ENCODE assay signal across 7 worm cellular contexts in genomic region chrX:6742891-6743290, ce11.
TF ChIP-seq lines count a peak whose summit lies in the region.

No protein-coding gene starts in this region.

TF ChIP-seq in whole organism, L1 larva, 84 proteins besides CTCF, POLR2A, EP300 and RAD21 (continues in another document):
- TF ChIP-seq nhr-20 (tag; optimal IDR thresholded peaks at IDR 0.05; lab: Kevin White, UChicago), result peak; percentile 89
- TF ChIP-seq lsy-2 (tag; optimal IDR thresholded peaks at IDR 0.05; lab: Kevin White, UChicago), result peak; percentile 71 to 75
- no peak for TF ChIP-seq ceh-63 (GFP tag; optimal IDR thresholded peaks at IDR 0.05; lab: Kevin White, UChicago)
- peak; percentile 60 for TF ChIP-seq nhr-11 (tag; optimal IDR thresholded peaks at IDR 0.05; lab: Kevin White, UChicago)
- no peak for TF ChIP-seq nhr-237 (tag; optimal IDR thresholded peaks at IDR 0.05; lab: Kevin White, UChicago)
- TF ChIP-seq aly-2 (tag; optimal IDR thresholded peaks at IDR 0.05; lab: Kevin White, UChicago), result peak; percentile 12
- peak; percentile 97 for TF ChIP-seq nhr-71 (tag; optimal IDR thresholded peaks at IDR 0.05; lab: Kevin White, UChicago)
- TF ChIP-seq vab-15 (tag; optimal IDR thresholded peaks at IDR 0.05; lab: Kevin White, UChicago), result peak; percentile 51
- no peak for TF ChIP-seq zip-4 (GFP tag; optimal IDR thresholded peaks at IDR 0.05; lab: Kevin White, UChicago)
- no peak for TF ChIP-seq unc-30 (tag; optimal IDR thresholded peaks at IDR 0.05; lab: Kevin White, UChicago)
- TF ChIP-seq lir-3 (tag; optimal IDR thresholded peaks at IDR 0.05; lab: Kevin White, UChicago; ENCODE audit: poor library complexity), result peak; percentile 73
- TF ChIP-seq irx-1 (tag; optimal IDR thresholded peaks at IDR 0.05; lab: Kevin White, UChicago), result peak; percentile 76
- TF ChIP-seq F16B12.6 (tag; optimal IDR thresholded peaks at IDR 0.05; lab: Kevin White, UChicago), result no peak

TF ChIP-seq in whole organism, L2 larva, 48 proteins besides CTCF, POLR2A, EP300 and RAD21 (continues in another document):
- TF ChIP-seq sma-3 (GFP tag; optimal IDR thresholded peaks at IDR 0.05; lab: Kevin White, UChicago) (peak; percentile 34), mdl-1 (tag; optimal IDR thresholded peaks at IDR 0.05; lab: Kevin White, UChicago) (peak; percentile 99 to 100), aly-2 (tag; optimal IDR thresholded peaks at IDR 0.05; lab: Kevin White, UChicago) (no peak), nhr-21 (tag; optimal IDR thresholded peaks at IDR 0.05; lab: Kevin White, UChicago) (peak; percentile 61), nhr-25 (tag; optimal IDR thresholded peaks at IDR 0.05; lab: Kevin White, UChicago) (peak; percentile 70), ceh-16 (tag; optimal IDR thresholded peaks at IDR 0.05; lab: Kevin White, UChicago) (no peak), lin-13 (GFP tag; optimal IDR thresholded peaks at IDR 0.05; lab: Kevin White, UChicago) (peak; percentile 41), blmp-1 (tag; optimal IDR thresholded peaks at IDR 0.05; lab: Kevin White, UChicago; ENCODE audit: insufficient read depth) (no peak), unc-62 (GFP tag; optimal IDR thresholded peaks at IDR 0.05; lab: Kevin White, UChicago) (no peak), unc-55 (GFP tag; optimal IDR thresholded peaks at IDR 0.05; lab: Kevin White, UChicago) (no peak), nhr-10 (tag; optimal IDR thresholded peaks at IDR 0.05; lab: Kevin White, UChicago) (no peak), snpc-4 (tag; optimal IDR thresholded peaks at IDR 0.05; lab: Kevin White, UChicago) (no peak), F13H6.1 (tag; optimal IDR thresholded peaks at IDR 0.05; lab: Kevin White, UChicago) (peak; percentile 74)

TF ChIP-seq in whole organism, L3 larva, 47 proteins besides CTCF, POLR2A, EP300 and RAD21 (continues in another document):
- TF ChIP-seq nhr-23 (tag; optimal IDR thresholded peaks at IDR 0.05; lab: Kevin White, UChicago) (peak; percentile 69), elt-3 (tag; optimal IDR thresholded peaks at IDR 0.05; lab: Kevin White, UChicago) (peak in 1 of 3 experiments; percentile 33), nhr-28 (tag; optimal IDR thresholded peaks at IDR 0.05; lab: Kevin White, UChicago) (no peak), lin-39 (tag; optimal IDR thresholded peaks at IDR 0.05; lab: Kevin White, UChicago) (no peak), nhr-25 (tag; optimal IDR thresholded peaks at IDR 0.05; lab: Kevin White, UChicago) (peak; percentile 78), fos-1 (tag; optimal IDR thresholded peaks at IDR 0.05; lab: Kevin White, UChicago) (no peak), jun-1 (tag; optimal IDR thresholded peaks at IDR 0.05; lab: Kevin White, UChicago) (peak; percentile 84), mdl-1 (tag; optimal IDR thresholded peaks at IDR 0.05; lab: Kevin White, UChicago) (peak; percentile 100), egl-27 (tag; optimal IDR thresholded peaks at IDR 0.05; lab: Kevin White, UChicago) (peak; percentile 74), eor-1 (tag; optimal IDR thresholded peaks at IDR 0.05; lab: Kevin White, UChicago) (no peak), nfya-1 (tag; optimal IDR thresholded peaks at IDR 0.05; lab: Kevin White, UChicago; ENCODE audit: insufficient read depth) (peak; percentile 68), hmg-11 (tag; optimal IDR thresholded peaks at IDR 0.05; lab: Kevin White, UChicago) (no peak), R02D3.7 (tag; optimal IDR thresholded peaks at IDR 0.05; lab: Kevin White, UChicago) (no peak), pqm-1 (tag; optimal IDR thresholded peaks at IDR 0.05; lab: Kevin White, UChicago) (peak; percentile 60)

TF ChIP-seq in whole organism, L4 larva, 104 proteins besides CTCF, POLR2A, EP300 and RAD21 (continues in another document):
- TF ChIP-seq nhr-76 (tag; optimal IDR thresholded peaks at IDR 0.05; lab: Kevin White, UChicago) (peak; percentile 59), nhr-11 (tag; optimal IDR thresholded peaks at IDR 0.05; lab: Kevin White, UChicago) (peak; percentile 72), nhr-28 (tag; optimal IDR thresholded peaks at IDR 0.05; lab: Kevin White, UChicago) (peak; percentile 80), mxl-3 (GFP tag; optimal IDR thresholded peaks at IDR 0.05; lab: Kevin White, UChicago) (peak; percentile 80), egl-43 (GFP tag; IDR thresholded peaks at IDR 0.05; lab: Robert Waterston, UW) (no peak), mes-2 (tag; optimal IDR thresholded peaks at IDR 0.05; lab: Kevin White, UChicago; ENCODE audit: poor library complexity, severe bottlenecking) (peak; percentile 32), dpl-1 (GFP tag; optimal IDR thresholded peaks at IDR 0.05; lab: Kevin White, UChicago) (peak; percentile 23), nhr-10 (tag; optimal IDR thresholded peaks at IDR 0.05; lab: Kevin White, UChicago) (peak; percentile 89), nhr-77 (tag; optimal IDR thresholded peaks at IDR 0.05; lab: Kevin White, UChicago) (peak; percentile 39), daf-16 (GFP tag; optimal IDR thresholded peaks at IDR 0.05; lab: Kevin White, UChicago) (no peak), daf-16 (tag; optimal IDR thresholded peaks at IDR 0.05; lab: Kevin White, UChicago) (peak; percentile 69), ceh-32 (tag; optimal IDR thresholded peaks at IDR 0.05; lab: Kevin White, UChicago; ENCODE audit: poor library complexity) (no peak), dmd-9 (GFP tag; IDR thresholded peaks at IDR 0.05; lab: Robert Waterston, UW) (no peak), mep-1 (tag; optimal IDR thresholded peaks at IDR 0.05; lab: Kevin White, UChicago) (peak; percentile 65)

TF ChIP-seq in whole organism, late embryonic, 69 proteins besides CTCF, POLR2A, EP300 and RAD21:
- TF ChIP-seq ceh-19 (GFP tag; optimal IDR thresholded peaks at IDR 0.05; lab: Kevin White, UChicago) (no peak), T23F11.4 (GFP tag; optimal IDR thresholded peaks at IDR 0.05; lab: Kevin White, UChicago) (no peak), nhr-11 (tag; optimal IDR thresholded peaks at IDR 0.05; lab: Kevin White, UChicago) (no peak), fkh-10 (GFP tag; optimal IDR thresholded peaks at IDR 0.05; lab: Kevin White, UChicago) (no peak), ceh-18 (tag; optimal IDR thresholded peaks at IDR 0.05; lab: Kevin White, UChicago) (peak; percentile 23), sox-4 (tag; optimal IDR thresholded peaks at IDR 0.05; lab: Kevin White, UChicago) (no peak), lim-6 (tag; optimal IDR thresholded peaks at IDR 0.05; lab: Kevin White, UChicago) (no peak), pat-9 (tag; optimal IDR thresholded peaks at IDR 0.05; lab: Kevin White, UChicago) (no peak), mec-3 (tag; optimal IDR thresholded peaks at IDR 0.05; lab: Kevin White, UChicago; ENCODE audit: borderline replicate concordance) (no peak), ceh-31 (tag; optimal IDR thresholded peaks at IDR 0.05; lab: Kevin White, UChicago) (peak; percentile 7), pag-3 (tag; optimal IDR thresholded peaks at IDR 0.05; lab: Kevin White, UChicago; ENCODE audit: borderline replicate concordance) (no peak), nfya-1 (tag; optimal IDR thresholded peaks at IDR 0.05; lab: Kevin White, UChicago) (no peak), hlh-30 (tag; optimal IDR thresholded peaks at IDR 0.05; lab: Kevin White, UChicago; ENCODE audit: insufficient read depth) (peak; percentile 78), K09A11.1 (tag; optimal IDR thresholded peaks at IDR 0.05; lab: Kevin White, UChicago; ENCODE audit: insufficient read depth) (no peak)
TF ChIP-seq in whole organism, late embryonic: peak in this region for 3.

TF ChIP-seq in whole organism, mixed stage, embryonic, 35 proteins besides CTCF, POLR2A, EP300 and RAD21:
- no peak for TF ChIP-seq ceh-39 (tag; optimal IDR thresholded peaks at IDR 0.05; lab: Kevin White, UChicago)
- TF ChIP-seq zip-8 (tag; optimal IDR thresholded peaks at IDR 0.05; lab: Kevin White, UChicago), result no peak
- peak; percentile 5 for TF ChIP-seq unc-120 (tag; optimal IDR thresholded peaks at IDR 0.05; lab: Kevin White, UChicago; ENCODE audit: poor library complexity, severe bottlenecking)
- no peak for TF ChIP-seq blmp-1 (tag; optimal IDR thresholded peaks at IDR 0.05; lab: Kevin White, UChicago)
TF ChIP-seq in whole organism, mixed stage, embryonic: peak in this region for 1.

TF ChIP-seq in whole organism, young adult, 124 proteins besides CTCF, POLR2A, EP300 and RAD21 (continues in another document):
- no peak for TF ChIP-seq egrh-3 (GFP tag; IDR thresholded peaks at IDR 0.05; lab: Robert Waterston, UW)
- TF ChIP-seq F33H1.4 (GFP tag; IDR thresholded peaks at IDR 0.05; lab: Robert Waterston, UW), result no peak
- TF ChIP-seq snpc-1.3 (tag; optimal IDR thresholded peaks at IDR 0.05; lab: Kevin White, UChicago; ENCODE audit: insufficient read depth), result no peak
- peak; percentile 36 for TF ChIP-seq ZK185.1 (tag; optimal IDR thresholded peaks at IDR 0.05; lab: Kevin White, UChicago; ENCODE audit: poor library complexity, severe bottlenecking)
- no peak for TF ChIP-seq egl-18 (GFP tag; IDR thresholded peaks at IDR 0.05; lab: Robert Waterston, UW)
- TF ChIP-seq lin-54 (GFP tag; optimal IDR thresholded peaks at IDR 0.05; lab: Kevin White, UChicago), result peak; percentile 10
- TF ChIP-seq tbx-9 (tag; optimal IDR thresholded peaks at IDR 0.05; lab: Kevin White, UChicago; ENCODE audit: borderline replicate concordance), result no peak
- TF ChIP-seq F37B4.10 (GFP tag; IDR thresholded peaks at IDR 0.05; lab: Robert Waterston, UW), result no peak
- TF ChIP-seq B0336.3 (GFP tag; IDR thresholded peaks at IDR 0.05; lab: Robert Waterston, UW), result no peak
- TF ChIP-seq nhr-80 (tag; optimal IDR thresholded peaks at IDR 0.05; lab: Kevin White, UChicago), result peak; percentile 51
- TF ChIP-seq ztf-6 (GFP tag; IDR thresholded peaks at IDR 0.05; lab: Robert Waterston, UW), result no peak
- TF ChIP-seq ekl-4 (GFP tag; IDR thresholded peaks at IDR 0.05; lab: Robert Waterston, UW), result no peak
- TF ChIP-seq snpc-3.4 (tag; optimal IDR thresholded peaks at IDR 0.05; lab: Kevin White, UChicago), result no peak
- TF ChIP-seq die-1 (tag; optimal IDR thresholded peaks at IDR 0.05; lab: Kevin White, UChicago), result no peak
- no peak for TF ChIP-seq unc-62 (GFP tag; optimal IDR thresholded peaks at IDR 0.05; lab: Kevin White, UChicago)
- TF ChIP-seq madf-8 (GFP tag; conservative IDR thresholded peaks at IDR 0.05; lab: Robert Waterston, UW), result no peak
- no peak for TF ChIP-seq snpc-1.1 (tag; optimal IDR thresholded peaks at IDR 0.05; lab: Kevin White, UChicago; ENCODE audit: insufficient read depth)
- TF ChIP-seq chd-7 (tag; optimal IDR thresholded peaks at IDR 0.05; lab: Kevin White, UChicago), result peak; percentile 2
- TF ChIP-seq madf-3 (GFP tag; IDR thresholded peaks at IDR 0.05; lab: Robert Waterston, UW), result no peak
- no peak for TF ChIP-seq gei-17 (GFP tag; optimal IDR thresholded peaks at IDR 0.05; lab: Kevin White, UChicago)
- no peak for TF ChIP-seq mcd-1 (GFP tag; IDR thresholded peaks at IDR 0.05; lab: Robert Waterston, UW)
- TF ChIP-seq nfya-2 (GFP tag; IDR thresholded peaks at IDR 0.05; lab: Robert Waterston, UW), result no peak
- TF ChIP-seq ztf-25 (GFP tag; IDR thresholded peaks at IDR 0.05; lab: Robert Waterston, UW), result no peak
- no peak for TF ChIP-seq let-526 (GFP tag; IDR thresholded peaks at IDR 0.05; lab: Robert Waterston, UW)
- TF ChIP-seq ceh-40 (GFP tag; IDR thresholded peaks at IDR 0.05; lab: Robert Waterston, UW), result no peak
- TF ChIP-seq attf-5 (GFP tag; optimal IDR thresholded peaks at IDR 0.05; lab: Kevin White, UChicago), result no peak
